Worm (Caenorhabditis elegans) whole organism, L1 larva: ENCODE results near the gene K10D6.3.
A peak's percentile ranks its signal among the peaks of the same experiment; 100 is the strongest.

Experiments used
- C04F5.9 ChIP-seq: sonication (generic microtip); optimal IDR thresholded peaks from 2 replicates; lab custom pipeline; 2016; ENCODE audit warnings: missing genetic modification characterization, missing compliant biosample characterization
- C16A3.4 ChIP-seq: fragments of 150-350 bp; optimal IDR thresholded peaks from 2 replicates; lab custom pipeline; 2014; ENCODE audit warnings: missing biosample characterization, missing genetic modification characterization
- Y116A8C.19 ChIP-seq: sonication (generic microtip); optimal IDR thresholded peaks from 2 replicates; lab custom pipeline; 2016; ENCODE audit warnings: missing compliant biosample characterization, missing genetic modification characterization, borderline replicate concordance
- alr-1 ChIP-seq: fragments of 200-800 bp; sonication (Bioruptor generic); optimal IDR thresholded peaks from 2 replicates; lab custom pipeline; 2018; ENCODE audit warnings: borderline replicate concordance, mild to moderate bottlenecking, missing genetic modification characterization, missing compliant biosample characterization
- aly-2 ChIP-seq: fragments of 150-350 bp; optimal IDR thresholded peaks from 2 replicates; lab custom pipeline; 2014; ENCODE audit warnings: missing biosample characterization, missing genetic modification characterization
- blmp-1 ChIP-seq: fragments of 150-350 bp; optimal IDR thresholded peaks from 2 replicates; lab custom pipeline; 2014; ENCODE audit warnings: missing biosample characterization, missing genetic modification characterization
- ceh-63 ChIP-seq: fragments of 200-800 bp; sonication (Bioruptor generic); optimal IDR thresholded peaks from 2 replicates; lab custom pipeline; 2018; ENCODE audit warnings: mild to moderate bottlenecking, missing genetic modification characterization, missing compliant biosample characterization
- ceh-82 ChIP-seq, 3 experiments: fragments of 150-350 bp in 1 of 3; sonication (generic microtip) in 2 of 3; optimal IDR thresholded peaks; 2 replicates each; lab custom pipeline; 2014 to 2017; ENCODE audit warnings: missing biosample characterization in 3 of 3, missing genetic modification characterization in 3 of 3
- ceh-90 ChIP-seq: sonication (generic microtip); optimal IDR thresholded peaks from 2 replicates; lab custom pipeline; 2016; ENCODE audit warnings: missing genetic modification characterization, missing compliant biosample characterization
- ces-1 ChIP-seq: fragments of 150-350 bp; optimal IDR thresholded peaks from 2 replicates; lab custom pipeline; 2014; ENCODE audit warnings: missing biosample characterization, missing genetic modification reagents, missing genetic modification characterization
- dsc-1 ChIP-seq: sonication (generic microtip); optimal IDR thresholded peaks from 2 replicates; lab custom pipeline; 2016; ENCODE audit warnings: mild to moderate bottlenecking, missing genetic modification characterization, missing compliant biosample characterization
- efl-3 ChIP-seq: fragments of 200-800 bp; sonication (Bioruptor generic); optimal IDR thresholded peaks from 2 replicates; lab custom pipeline; 2018; ENCODE audit warnings: mild to moderate bottlenecking, missing genetic modification characterization, missing compliant biosample characterization
- egl-13 ChIP-seq: sonication (generic microtip); optimal IDR thresholded peaks from 2 replicates; lab custom pipeline; 2016; ENCODE audit warnings: missing genotype, missing genetic modification reagents, missing genetic modification characterization, missing compliant biosample characterization
- elt-3 ChIP-seq, 6 experiments: fragments of 150-350 bp in 1 of 6; sonication (generic microtip); optimal IDR thresholded peaks; 2 replicates each; lab custom pipeline; 2017 to 2018; ENCODE audit warnings: missing biosample characterization in 6 of 6, missing genetic modification characterization in 6 of 6, inconsistent platforms in 1 of 6
- ets-5 ChIP-seq: fragments of 200-800 bp; sonication (Bioruptor generic); IDR thresholded peaks from 2 replicates; pipeline ENCODE4 v1.3.6; 2022; ENCODE audit warnings: missing genetic modification characterization, missing compliant biosample characterization
- fkh-10 ChIP-seq: sonication (generic microtip); optimal IDR thresholded peaks from 2 replicates; lab custom pipeline; 2017; ENCODE audit warnings: missing biosample characterization, missing genetic modification reagents, missing genetic modification characterization
- fkh-4 ChIP-seq: sonication (generic microtip); optimal IDR thresholded peaks from 2 replicates; lab custom pipeline; 2016; ENCODE audit warnings: missing compliant biosample characterization, missing genetic modification characterization, borderline replicate concordance
- fos-1 ChIP-seq: fragments of 150-350 bp; optimal IDR thresholded peaks from 2 replicates; lab custom pipeline; 2014; ENCODE audit warnings: missing biosample characterization, missing genetic modification characterization
- grh-1 ChIP-seq: fragments of 200-800 bp; sonication (Bioruptor generic); IDR thresholded peaks from 2 replicates; pipeline ENCODE4 v1.3.6; 2022; ENCODE audit warnings: missing genetic modification reagents, missing genetic modification characterization, missing compliant biosample characterization
- hlh-4 ChIP-seq: sonication (generic microtip); optimal IDR thresholded peaks from 2 replicates; lab custom pipeline; 2016; ENCODE audit warnings: mild to moderate bottlenecking, missing genetic modification characterization, missing compliant biosample characterization
- irx-1 ChIP-seq: sonication (generic microtip); optimal IDR thresholded peaks from 2 replicates; lab custom pipeline; 2016; ENCODE audit warnings: missing genetic modification characterization, missing compliant biosample characterization
- lin-13 ChIP-seq: fragments of 150-350 bp; optimal IDR thresholded peaks from 2 replicates; lab custom pipeline; 2014; ENCODE audit warnings: missing biosample characterization, missing genetic modification reagents, missing genetic modification characterization
- lin-14 ChIP-seq: fragments of 200-800 bp; sonication (Bioruptor generic); optimal IDR thresholded peaks from 2 replicates; lab custom pipeline; 2018; ENCODE audit warnings: mild to moderate bottlenecking, missing genetic modification characterization, moderate library complexity, missing compliant biosample characterization
- lin-15B ChIP-seq: fragments of 150-350 bp; sonication (generic microtip); optimal IDR thresholded peaks from 3 replicates; lab custom pipeline; 2014; ENCODE audit warnings: missing biosample characterization, missing genetic modification characterization
- lin-35 ChIP-seq, 2 experiments: fragments of 150-350 bp; optimal IDR thresholded peaks; 2 replicates each; lab custom pipeline; 2014; ENCODE audit warnings: missing biosample characterization in 2 of 2, missing genetic modification characterization in 2 of 2, missing genetic modification reagents in 2 of 2
- lir-3 ChIP-seq: sonication (generic microtip); optimal IDR thresholded peaks from 2 replicates; lab custom pipeline; 2016; ENCODE audit warnings: mild to moderate bottlenecking, missing genetic modification characterization, moderate library complexity, missing compliant biosample characterization; ENCODE audit not compliant: poor library complexity
- mep-1 ChIP-seq: fragments of 150-350 bp; optimal IDR thresholded peaks from 2 replicates; lab custom pipeline; 2014; ENCODE audit warnings: missing biosample characterization, missing genetic modification characterization
- nhr-11 ChIP-seq: fragments of 150-350 bp; optimal IDR thresholded peaks from 2 replicates; lab custom pipeline; 2014; ENCODE audit warnings: missing biosample characterization, missing genetic modification characterization
- nhr-12 ChIP-seq: sonication (generic microtip); optimal IDR thresholded peaks from 2 replicates; lab custom pipeline; 2017; ENCODE audit warnings: missing biosample characterization, missing genetic modification characterization
- nhr-19 ChIP-seq: fragments of 200-800 bp; sonication (Bioruptor generic); conservative IDR thresholded peaks from 2 replicates; pipeline ENCODE4 v1.3.6; 2022; ENCODE audit warnings: missing genetic modification characterization, missing compliant biosample characterization
- nhr-237 ChIP-seq: fragments of 150-350 bp; optimal IDR thresholded peaks from 2 replicates; lab custom pipeline; 2014; ENCODE audit warnings: missing biosample characterization, missing genetic modification characterization
- nhr-28 ChIP-seq: fragments of 150-350 bp; optimal IDR thresholded peaks from 2 replicates; lab custom pipeline; 2014; ENCODE audit warnings: missing biosample characterization, missing genetic modification characterization
- nhr-47 ChIP-seq: sonication (generic microtip); optimal IDR thresholded peaks from 2 replicates; lab custom pipeline; 2016; ENCODE audit warnings: mild to moderate bottlenecking, missing genetic modification characterization, moderate library complexity, missing compliant biosample characterization
- nhr-71 ChIP-seq: sonication (generic microtip); optimal IDR thresholded peaks from 2 replicates; lab custom pipeline; 2016; ENCODE audit warnings: mild to moderate bottlenecking, missing genetic modification characterization, moderate library complexity, missing compliant biosample characterization
- nhr-84 ChIP-seq: sonication (generic microtip); optimal IDR thresholded peaks from 2 replicates; lab custom pipeline; 2017; ENCODE audit warnings: missing biosample characterization, missing genetic modification characterization
- nhr-85 ChIP-seq: sonication (generic microtip); peaks from one replicate; lab custom pipeline; 2016; ENCODE audit warnings: missing genetic modification characterization, inconsistent platforms, missing compliant biosample characterization
- snu-23 ChIP-seq: sonication (generic microtip); optimal IDR thresholded peaks from 2 replicates; lab custom pipeline; 2016; ENCODE audit warnings: missing genetic modification characterization, missing compliant biosample characterization
- sox-4 ChIP-seq: sonication (generic microtip); optimal IDR thresholded peaks from 2 replicates; lab custom pipeline; 2016; ENCODE audit warnings: missing genetic modification characterization, missing compliant biosample characterization
- swsn-7 ChIP-seq: sonication (generic microtip); optimal IDR thresholded peaks from 2 replicates; lab custom pipeline; 2016; ENCODE audit warnings: missing genetic modification characterization, missing compliant biosample characterization
- tlp-1 ChIP-seq: fragments of 150-350 bp; optimal IDR thresholded peaks from 2 replicates; lab custom pipeline; 2014; ENCODE audit warnings: missing biosample characterization, missing genetic modification characterization
- unc-130 ChIP-seq: fragments of 150-350 bp; optimal IDR thresholded peaks from 2 replicates; lab custom pipeline; 2017; ENCODE audit warnings: missing biosample characterization, missing genetic modification characterization, inconsistent platforms
- unc-86 ChIP-seq: sonication (generic microtip); optimal IDR thresholded peaks from 2 replicates; lab custom pipeline; 2016; ENCODE audit warnings: missing genetic modification characterization, missing compliant biosample characterization
- xbp-1 ChIP-seq: sonication (generic microtip); optimal IDR thresholded peaks from 2 replicates; lab custom pipeline; 2016; ENCODE audit warnings: missing genetic modification characterization, missing compliant biosample characterization
- zag-1 ChIP-seq: fragments of 150-350 bp; optimal IDR thresholded peaks from 2 replicates; lab custom pipeline; 2014; ENCODE audit warnings: missing biosample characterization, missing genetic modification characterization
- zip-4 ChIP-seq: fragments of 200-800 bp; sonication (Bioruptor generic); optimal IDR thresholded peaks from 2 replicates; lab custom pipeline; 2018; ENCODE audit warnings: mild to moderate bottlenecking, missing genetic modification characterization, moderate library complexity, missing compliant biosample characterization

K10D6.3 gene

ce11 chrV:11182925-11183324 is 17.5 kb upstream of the K10D6.3 start, which contains the start of gene cnc-10:
Gene cnc-10, plus strand, starts transcription at chrV:11183225.
- TF ChIP-seq lin-35 (GFP tag; optimal IDR thresholded peaks at IDR 0.05; lab: Kevin White, UChicago) (no peak), fkh-4 (tag; lab: Kevin White, UChicago) (no peak), snu-23 (peak; percentile 16), nhr-71 (tag; lab: Kevin White, UChicago) (no peak), lin-14 (GFP tag; lab: Kevin White, UChicago) (peak; percentile 11), elt-3 (tag; optimal IDR thresholded peaks at IDR 0.05; lab: Kevin White, UChicago) (peak in 1 of 6 experiments; percentile 18), mep-1 (tag; lab: Kevin White, UChicago) (no peak), blmp-1 (peak; percentile 42), ces-1 (GFP tag; lab: Kevin White, UChicago) (no peak), sox-4 (tag; lab: Kevin White, UChicago) (no peak), unc-130 (tag; lab: Kevin White, UChicago) (no peak)

DNA sequence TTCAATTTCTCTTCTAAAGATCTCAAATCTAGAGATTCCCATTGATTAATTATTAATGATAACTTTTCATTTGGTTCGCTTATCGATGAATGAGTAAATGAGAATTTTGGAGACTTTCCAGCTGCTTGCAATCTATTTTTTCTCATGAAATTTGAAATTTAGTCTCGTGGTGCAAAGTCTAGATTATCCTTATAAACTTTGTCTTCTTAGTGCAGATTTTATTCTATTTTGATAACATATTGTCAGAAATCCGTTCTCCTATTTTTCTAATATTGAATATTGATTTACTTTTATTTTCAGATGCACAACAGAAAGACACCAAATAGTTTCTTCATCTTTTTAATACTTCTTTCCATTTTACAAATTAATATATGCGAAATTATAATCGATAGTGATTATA is 9.4 kb upstream of the K10D6.3 start, which contains the start of gene lgc-49:
Gene lgc-49 (plus strand): TSS at position 301 of the 400 bp plus-strand sequence.
- no peak for TF ChIP-seq ceh-82 (tag; optimal IDR thresholded peaks at IDR 0.05; lab: Kevin White, UChicago)
- TF ChIP-seq nhr-19 (GFP tag; lab: Robert Waterston, UW): no peak
- no peak for TF ChIP-seq zag-1 (tag; lab: Kevin White, UChicago)
- no peak for TF ChIP-seq ets-5 (GFP tag; lab: Robert Waterston, UW)
- TF ChIP-seq elt-3 (tag; optimal IDR thresholded peaks at IDR 0.05; lab: Kevin White, UChicago): no peak
- TF ChIP-seq irx-1 (tag; lab: Kevin White, UChicago): no peak
- no peak for TF ChIP-seq grh-1 (GFP tag; lab: Robert Waterston, UW)
- TF ChIP-seq nhr-237 (tag; lab: Kevin White, UChicago): no peak
- no peak for TF ChIP-seq aly-2 (tag; lab: Kevin White, UChicago)
- TF ChIP-seq lin-14 (GFP tag; lab: Kevin White, UChicago): no peak
- TF ChIP-seq alr-1: no peak
- TF ChIP-seq mep-1 (tag; lab: Kevin White, UChicago): no peak
- TF ChIP-seq fos-1 (tag; lab: Kevin White, UChicago): no peak

DNA sequence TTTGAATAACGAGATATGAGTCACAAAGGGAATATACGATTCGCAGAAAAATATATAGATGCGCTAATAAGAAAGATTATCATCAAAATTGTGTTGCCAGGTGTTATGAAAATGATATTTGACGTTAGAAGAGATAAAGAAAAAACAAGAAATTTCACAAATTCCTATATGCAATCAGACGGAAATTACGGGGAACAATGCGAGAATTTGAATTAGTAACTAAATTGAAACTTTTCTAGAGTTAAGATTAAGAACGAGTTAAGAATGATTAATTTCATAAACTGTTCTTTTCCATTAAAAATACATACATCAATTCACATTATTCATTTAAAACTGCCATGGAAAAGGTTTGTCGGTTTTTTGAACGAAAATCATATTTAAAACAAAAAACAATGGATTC is 4.3 kb upstream of the K10D6.3 start, which contains the start of gene clc-6:
Gene clc-6 (minus strand): TSS at position 101 of the 400 bp plus-strand sequence.
- TF ChIP-seq dsc-1 (tag; lab: Kevin White, UChicago) (peak; percentile 31), nhr-12 (tag; lab: Kevin White, UChicago) (no peak)
- TF ChIP-seq, all 84 proteins: peak for 1

- TF ChIP-seq swsn-7 (no peak), lin-14 (GFP tag; lab: Kevin White, UChicago) (peak; percentile 77), nhr-47 (tag; lab: Kevin White, UChicago) (peak; percentile 9), ceh-82 (tag; optimal IDR thresholded peaks at IDR 0.05; lab: Kevin White, UChicago) (peak in 1 of 3 experiments; percentile 17), C04F5.9 (no peak), blmp-1 (peak; percentile 79), unc-86 (tag; lab: Kevin White, UChicago) (no peak), nhr-84 (tag; lab: Kevin White, UChicago) (no peak), zip-4 (GFP tag; lab: Kevin White, UChicago) (no peak), ceh-63 (GFP tag; lab: Kevin White, UChicago) (no peak), xbp-1 (tag; lab: Kevin White, UChicago) (peak; percentile 16), C16A3.4 (peak; percentile 16), tlp-1 (no peak), elt-3 (tag; optimal IDR thresholded peaks at IDR 0.05; lab: Kevin White, UChicago) (peak in 2 of 6 experiments; percentile 12 to 31), ceh-90 (tag; lab: Kevin White, UChicago) (no peak), fkh-10 (GFP tag; lab: Kevin White, UChicago) (no peak), nhr-85 (tag; lab: Kevin White, UChicago) (peak; percentile 97), snu-23 (peak; percentile 53), fkh-4 (tag; lab: Kevin White, UChicago) (no peak), hlh-4 (no peak), efl-3 (GFP tag; lab: Kevin White, UChicago) (no peak), nhr-28 (tag; lab: Kevin White, UChicago) (no peak), alr-1 (no peak), lin-15B (no peak), lin-13 (GFP tag; lab: Kevin White, UChicago) (no peak), nhr-11 (tag; lab: Kevin White, UChicago) (no peak), egl-13 (tag; lab: Kevin White, UChicago) (no peak), Y116A8C.19 (tag; lab: Kevin White, UChicago) (no peak), lir-3 (no peak)
Observed at ce11 chrV:11196631-11197258, 3.7 kb upstream of the K10D6.3 start.
